Worm (Caenorhabditis elegans): ENCODE results near the gene C10C5.4.

Gene C10C5.4

ce11 chrIV:9378272-9378671 lies at the start of gene C10C5.4:
Gene C10C5.4 (plus strand): TSS chrIV:9378552.
- no peak for TF ChIP-seq aly-2 (tag; optimal IDR thresholded peaks at IDR 0.05)
- TF ChIP-seq egl-27 (tag; optimal IDR thresholded peaks at IDR 0.05) = no peak
- no peak for TF ChIP-seq ceh-16 (tag; optimal IDR thresholded peaks at IDR 0.05)
- TF ChIP-seq peb-1 (tag; optimal IDR thresholded peaks at IDR 0.05) = no peak
- TF ChIP-seq lin-13 (GFP tag; optimal IDR thresholded peaks at IDR 0.05) = no peak
- no peak for TF ChIP-seq ztf-4 (tag; optimal IDR thresholded peaks at IDR 0.05)
- TF ChIP-seq mdl-1 (tag; optimal IDR thresholded peaks at IDR 0.05) = no peak
- no peak for TF ChIP-seq nhr-10 (tag; optimal IDR thresholded peaks at IDR 0.05)
- TF ChIP-seq nhr-6 (tag; optimal IDR thresholded peaks at IDR 0.05) = no peak
- TF ChIP-seq lsy-2 (tag; optimal IDR thresholded peaks at IDR 0.05) = no peak
- TF ChIP-seq mbf-1 (tag; optimal IDR thresholded peaks at IDR 0.05) = no peak
- no peak for TF ChIP-seq R02D3.7 (tag; optimal IDR thresholded peaks at IDR 0.05)
- TF ChIP-seq Y55F3AM.14 (GFP tag; optimal IDR thresholded peaks at IDR 0.05) = no peak

DNA sequence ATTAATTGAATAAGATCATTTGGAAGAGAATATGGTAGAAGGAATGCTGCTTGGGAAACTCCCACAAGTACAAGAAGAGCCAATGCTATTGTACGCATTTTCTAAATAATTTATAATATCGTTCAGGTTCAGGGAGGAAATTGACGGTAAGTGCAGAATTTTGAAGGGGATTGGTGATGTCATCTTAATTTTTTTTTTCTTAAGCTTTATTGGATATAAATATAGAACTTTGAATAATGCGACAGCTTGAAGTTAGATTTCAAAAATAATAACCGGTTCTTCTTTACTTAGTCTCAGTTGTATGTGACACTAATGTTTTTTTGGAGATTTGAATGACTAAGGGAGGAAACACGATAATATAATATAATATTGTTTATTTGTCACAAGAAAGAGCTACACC lies 47.6 kb upstream of the C10C5.4 start, which contains the start of gene nspg-7.1:
nspg-7.1 (minus strand) TSS at position 101 of the 400 bp plus-strand sequence.
- TF ChIP-seq ztf-1 (GFP tag; conservative IDR thresholded peaks at IDR 0.05) = no peak
- no peak for TF ChIP-seq ceh-16 (tag; optimal IDR thresholded peaks at IDR 0.05)
- TF ChIP-seq crh-2 (tag; optimal IDR thresholded peaks at IDR 0.05) = no peak
- no peak for TF ChIP-seq nhr-10 (tag; optimal IDR thresholded peaks at IDR 0.05)
- TF ChIP-seq sma-3 (GFP tag; optimal IDR thresholded peaks at IDR 0.05) = no peak
- TF ChIP-seq unc-55 (GFP tag; optimal IDR thresholded peaks at IDR 0.05) = no peak
- no peak for TF ChIP-seq nhr-11 (tag; optimal IDR thresholded peaks at IDR 0.05)
- no peak for TF ChIP-seq elt-1 (tag; optimal IDR thresholded peaks at IDR 0.05)
- no peak for TF ChIP-seq Y55F3AM.14 (GFP tag; optimal IDR thresholded peaks at IDR 0.05)
- TF ChIP-seq skn-1 (tag; optimal IDR thresholded peaks at IDR 0.05) = no peak
- no peak for TF ChIP-seq lin-39 (tag; optimal IDR thresholded peaks at IDR 0.05)
- no peak for TF ChIP-seq ama-1 (optimal IDR thresholded peaks at IDR 0.05)
- TF ChIP-seq nhr-237 (tag; optimal IDR thresholded peaks at IDR 0.05) = no peak
- no peak for TF ChIP-seq unc-62 (GFP tag; optimal IDR thresholded peaks at IDR 0.05)

DNA sequence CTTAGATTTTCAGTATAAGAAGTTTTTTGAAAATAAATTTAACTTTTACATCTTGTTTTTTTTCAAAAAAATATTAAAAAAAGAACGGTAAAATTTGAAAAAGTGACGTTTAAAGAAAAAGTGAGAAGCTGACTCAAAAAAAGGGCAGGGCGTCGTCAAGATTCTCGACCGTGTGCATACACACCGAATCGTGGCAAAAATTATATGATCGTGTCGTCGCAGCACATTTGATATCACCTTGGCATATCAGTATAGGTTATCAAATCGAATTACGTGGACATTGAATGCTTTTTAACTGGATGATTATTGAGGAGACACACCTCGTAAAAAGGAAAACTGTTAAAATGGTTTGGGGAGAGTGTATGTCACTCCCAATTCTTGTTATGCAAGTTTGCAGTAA lies 45.3 kb upstream of the C10C5.4 start:
- TF ChIP-seq nhr-21 (tag; optimal IDR thresholded peaks at IDR 0.05) (no peak), fos-1 (tag; optimal IDR thresholded peaks at IDR 0.05) (peak; percentile 97), unc-55 (GFP tag; optimal IDR thresholded peaks at IDR 0.05) (no peak), gmeb-1 (tag; optimal IDR thresholded peaks at IDR 0.05) (peak; percentile 10), nhr-25 (tag; optimal IDR thresholded peaks at IDR 0.05) (no peak), ama-1 (optimal IDR thresholded peaks at IDR 0.05) (no peak), crh-2 (tag; optimal IDR thresholded peaks at IDR 0.05) (peak; percentile 73), nhr-77 (tag; optimal IDR thresholded peaks at IDR 0.05) (no peak), sma-3 (GFP tag; optimal IDR thresholded peaks at IDR 0.05) (no peak), skn-1 (tag; optimal IDR thresholded peaks at IDR 0.05) (no peak), nhr-10 (tag; optimal IDR thresholded peaks at IDR 0.05) (no peak), mbf-1 (tag; optimal IDR thresholded peaks at IDR 0.05) (no peak), F13H6.1 (tag; optimal IDR thresholded peaks at IDR 0.05) (no peak), sma-9 (GFP tag; optimal IDR thresholded peaks at IDR 0.05) (peak; percentile 6), sma-9 (tag; optimal IDR thresholded peaks at IDR 0.05) (no peak), ztf-4 (tag; optimal IDR thresholded peaks at IDR 0.05) (no peak)

ce11 chrIV:9335552-9336251 lies 42.6 kb upstream of the C10C5.4 start, which contains the start of the genes coa-4 and T20D3.14:
Gene coa-4 (minus strand): TSS chrIV:9335602.
Gene T20D3.14 (minus strand): TSS chrIV:9335909.
- no peak for TF ChIP-seq nhr-11 (tag; optimal IDR thresholded peaks at IDR 0.05)
- TF ChIP-seq elt-1 (tag; optimal IDR thresholded peaks at IDR 0.05) = no peak
- TF ChIP-seq fos-1 (tag; optimal IDR thresholded peaks at IDR 0.05) = peak; percentile 63
- TF ChIP-seq lin-13 (GFP tag; optimal IDR thresholded peaks at IDR 0.05) = peak; percentile 23
- TF ChIP-seq zag-1 (tag; optimal IDR thresholded peaks at IDR 0.05) = no peak
- TF ChIP-seq nhr-129 (tag; optimal IDR thresholded peaks at IDR 0.05) = peak; percentile 59
- peak; percentile 28 for TF ChIP-seq F13H6.1 (tag; optimal IDR thresholded peaks at IDR 0.05)
- no peak for TF ChIP-seq nhr-10 (tag; optimal IDR thresholded peaks at IDR 0.05)
- TF ChIP-seq snpc-4 (tag; optimal IDR thresholded peaks at IDR 0.05) = no peak
- no peak for TF ChIP-seq nhr-77 (tag; optimal IDR thresholded peaks at IDR 0.05)
- TF ChIP-seq ZK546.5 (tag; optimal IDR thresholded peaks at IDR 0.05) = no peak
- peak; percentile 66 for TF ChIP-seq crh-2 (tag; optimal IDR thresholded peaks at IDR 0.05)
- TF ChIP-seq dmd-4 (tag; optimal IDR thresholded peaks at IDR 0.05) = no peak
- no peak for TF ChIP-seq ztf-11 (tag; optimal IDR thresholded peaks at IDR 0.05)
- TF ChIP-seq ztf-4 (tag; optimal IDR thresholded peaks at IDR 0.05) = no peak
- peak; percentile 19 for TF ChIP-seq sma-3 (GFP tag; optimal IDR thresholded peaks at IDR 0.05)
- no peak for TF ChIP-seq egl-27 (tag; optimal IDR thresholded peaks at IDR 0.05)
- no peak for TF ChIP-seq Y55F3AM.14 (GFP tag; optimal IDR thresholded peaks at IDR 0.05)
- no peak for TF ChIP-seq ama-1 (optimal IDR thresholded peaks at IDR 0.05)
- TF ChIP-seq nhr-25 (tag; optimal IDR thresholded peaks at IDR 0.05) = peak; percentile 23
- no peak for TF ChIP-seq lin-11 (tag; optimal IDR thresholded peaks at IDR 0.05)
- TF ChIP-seq sma-9 (GFP tag; optimal IDR thresholded peaks at IDR 0.05) = no peak
- TF ChIP-seq sma-9 (tag; optimal IDR thresholded peaks at IDR 0.05) = no peak
- TF ChIP-seq C34F6.9 (tag; optimal IDR thresholded peaks at IDR 0.05) = peak; percentile 56
- no peak for TF ChIP-seq nhr-21 (tag; optimal IDR thresholded peaks at IDR 0.05)
- no peak for TF ChIP-seq peb-1 (tag; optimal IDR thresholded peaks at IDR 0.05)
- no peak for TF ChIP-seq R02D3.7 (tag; optimal IDR thresholded peaks at IDR 0.05)
- TF ChIP-seq unc-55 (GFP tag; optimal IDR thresholded peaks at IDR 0.05) = peak; percentile 39
- no peak for TF ChIP-seq nhr-12 (tag; optimal IDR thresholded peaks at IDR 0.05)
- no peak for TF ChIP-seq ceh-16 (tag; optimal IDR thresholded peaks at IDR 0.05)
- peak; percentile 40 for TF ChIP-seq gmeb-1 (tag; optimal IDR thresholded peaks at IDR 0.05)
- no peak for TF ChIP-seq aly-2 (tag; optimal IDR thresholded peaks at IDR 0.05)
- no peak for TF ChIP-seq nhr-6 (tag; optimal IDR thresholded peaks at IDR 0.05)
- TF ChIP-seq skn-1 (tag; optimal IDR thresholded peaks at IDR 0.05) = no peak
- TF ChIP-seq mdl-1 (tag; optimal IDR thresholded peaks at IDR 0.05) = no peak
- TF ChIP-seq lsy-2 (tag; optimal IDR thresholded peaks at IDR 0.05) = peak in 1 of 2 experiments; percentile 69
- TF ChIP-seq mab-5 (tag; optimal IDR thresholded peaks at IDR 0.05) = no peak
- no peak for TF ChIP-seq nhr-237 (tag; optimal IDR thresholded peaks at IDR 0.05)
